Fruit fly (Drosophila melanogaster): Measurements from ENCODE around the gene CG15201.

DNA sequence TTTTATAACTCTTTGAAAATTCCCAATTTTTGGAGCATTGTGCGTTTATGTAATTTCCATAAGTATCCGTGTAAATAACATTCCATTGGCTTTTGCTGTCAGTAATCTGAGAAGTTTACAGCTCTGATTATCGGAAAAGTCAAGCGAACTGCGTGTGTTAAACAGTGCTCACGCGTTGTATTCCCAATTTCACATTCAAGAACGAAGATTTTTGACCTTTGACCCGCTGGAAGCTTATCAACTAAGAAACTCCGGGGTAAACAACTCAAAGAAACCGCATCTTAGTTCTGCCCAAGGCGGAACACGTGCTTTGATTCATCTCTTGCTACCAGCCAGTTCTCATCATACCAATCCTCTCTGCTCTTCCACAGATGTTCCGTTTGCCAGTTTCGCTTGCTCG lies 34.2 kb upstream of the CG15201 start:
- TF ChIP-seq usp (GFP tag; optimal IDR thresholded peaks at IDR 0.05) = no peak
- no peak for TF ChIP-seq HLH106 (tag; optimal IDR thresholded peaks at IDR 0.05)
- TF ChIP-seq Dfd (GFP tag; optimal IDR thresholded peaks at IDR 0.05) = no peak
- no peak for TF ChIP-seq jim (GFP tag; optimal IDR thresholded peaks at IDR 0.05)
- TF ChIP-seq psq (GFP tag; optimal IDR thresholded peaks at IDR 0.05) = no peak
- no peak for TF ChIP-seq CG9705 (GFP tag; optimal IDR thresholded peaks at IDR 0.05)
- no peak for TF ChIP-seq Vsx2 (GFP tag; optimal IDR thresholded peaks at IDR 0.05; ENCODE audit: partially characterized antibody)
- no peak for TF ChIP-seq Rel (GFP tag; optimal IDR thresholded peaks at IDR 0.05)
- no peak for TF ChIP-seq Rel (tag; optimal IDR thresholded peaks at IDR 0.05)
- TF ChIP-seq tai (GFP tag; optimal IDR thresholded peaks at IDR 0.05) = no peak
- TF ChIP-seq woc (GFP tag; optimal IDR thresholded peaks at IDR 0.05) = no peak
- TF ChIP-seq Sp1 (GFP tag; optimal IDR thresholded peaks at IDR 0.05) = no peak
